Worm (Caenorhabditis elegans): ENCODE results near the gene nhr-192.

The nhr-192 gene

ce11 chrV:10070541-10070940, at the start of gene nhr-192:
Gene nhr-192 (minus strand): TSS chrV:10070641.
- TF ChIP-seq fkh-10 (GFP tag; optimal IDR thresholded peaks at IDR 0.05) (no peak), ama-1 (optimal IDR thresholded peaks at IDR 0.05) (no peak), unc-3 (GFP tag; conservative IDR thresholded peaks at IDR 0.05) (no peak), unc-3 (tag; optimal IDR thresholded peaks at IDR 0.05) (no peak), ceh-19 (GFP tag; optimal IDR thresholded peaks at IDR 0.05) (no peak), unc-86 (tag; optimal IDR thresholded peaks at IDR 0.05) (no peak), pqm-1 (tag; optimal IDR thresholded peaks at IDR 0.05) (no peak), ceh-34 (tag; optimal IDR thresholded peaks at IDR 0.05) (no peak), odd-2 (tag; optimal IDR thresholded peaks at IDR 0.05) (no peak), dmd-4 (tag; optimal IDR thresholded peaks at IDR 0.05; ENCODE audit: borderline replicate concordance) (no peak)

ce11 chrV:10117465-10117864, 47.0 kb upstream of the nhr-192 start, which contains the start of gene C08B6.5:
Gene C08B6.5 (plus strand): TSS chrV:10117765.
- TF ChIP-seq pax-1 (tag; optimal IDR thresholded peaks at IDR 0.05) = no peak
- TF ChIP-seq ceh-19 (GFP tag; optimal IDR thresholded peaks at IDR 0.05) = no peak
- TF ChIP-seq K09A11.1 (tag; optimal IDR thresholded peaks at IDR 0.05; ENCODE audit: insufficient read depth) = no peak
- no peak for TF ChIP-seq madf-2 (tag; optimal IDR thresholded peaks at IDR 0.05)
- no peak for TF ChIP-seq hlh-15 (tag; optimal IDR thresholded peaks at IDR 0.05)
- no peak for TF ChIP-seq odd-2 (tag; optimal IDR thresholded peaks at IDR 0.05)
- no peak for TF ChIP-seq Y22D7AL.16 (tag; optimal IDR thresholded peaks at IDR 0.05)
- TF ChIP-seq ceh-30 (tag; optimal IDR thresholded peaks at IDR 0.05) = no peak
- TF ChIP-seq fkh-6 (tag; optimal IDR thresholded peaks at IDR 0.05) = no peak
- TF ChIP-seq tbx-7 (tag; optimal IDR thresholded peaks at IDR 0.05) = no peak
- TF ChIP-seq ztf-16 (tag; optimal IDR thresholded peaks at IDR 0.05) = no peak

DNA sequence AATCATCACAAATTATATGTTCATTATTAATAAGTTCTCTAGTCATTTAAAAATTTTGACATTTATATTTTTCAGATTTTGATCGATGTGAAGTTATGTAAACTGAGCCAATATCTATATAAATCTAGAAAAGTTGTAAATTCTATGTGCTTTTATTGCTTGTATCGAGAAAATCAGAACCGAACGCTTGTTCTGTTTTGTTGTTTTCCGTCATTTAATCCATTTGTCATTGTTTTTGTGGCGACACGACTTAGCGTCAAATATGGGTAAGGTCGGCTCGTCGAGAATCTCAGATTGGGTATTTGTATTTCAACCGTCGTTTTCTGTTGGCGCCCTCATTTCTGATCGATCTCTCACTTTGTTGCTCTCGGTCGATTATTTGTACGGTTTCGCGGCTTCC, 43.9 kb upstream of the nhr-192 start, which contains the start of gene cht-5:
Gene cht-5, plus strand, starts transcription at position 301 of the 400 bp plus-strand sequence.
- TF ChIP-seq tbx-7 (tag; optimal IDR thresholded peaks at IDR 0.05) (no peak), unc-86 (tag; optimal IDR thresholded peaks at IDR 0.05) (no peak), ets-4 (tag; optimal IDR thresholded peaks at IDR 0.05) (no peak), ttx-3 (tag; optimal IDR thresholded peaks at IDR 0.05) (no peak), gmeb-2 (tag; optimal IDR thresholded peaks at IDR 0.05) (no peak)

DNA sequence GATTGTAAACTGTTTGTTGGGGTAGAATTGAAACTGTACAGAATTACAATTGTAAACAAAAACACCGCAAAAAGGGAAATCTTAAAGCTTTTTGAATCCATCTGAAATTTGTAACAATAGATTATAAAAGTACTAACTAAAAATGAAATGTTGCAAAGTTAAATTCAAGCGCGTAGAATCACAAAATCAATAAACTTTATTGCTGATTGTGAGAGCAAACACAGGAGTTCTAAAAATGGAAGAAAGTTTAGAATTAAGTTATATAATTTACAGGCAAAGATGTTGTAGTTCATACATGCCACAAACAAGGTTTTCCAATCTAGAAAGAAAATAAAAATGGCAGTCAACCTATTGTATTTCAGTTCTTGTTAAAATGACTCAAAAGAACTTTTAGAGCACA, 41.7 kb upstream of the nhr-192 start, which contains the start of gene C08B6.3:
Gene C08B6.3, minus strand, starts transcription at position 101 of the 400 bp plus-strand sequence.
- TF ChIP-seq dmd-4 (tag; optimal IDR thresholded peaks at IDR 0.05; ENCODE audit: borderline replicate concordance) (no peak), tbx-2 (tag; optimal IDR thresholded peaks at IDR 0.05) (no peak), zip-5 (tag; optimal IDR thresholded peaks at IDR 0.05) (no peak), K02D7.2 (tag; optimal IDR thresholded peaks at IDR 0.05) (no peak), unc-3 (GFP tag; conservative IDR thresholded peaks at IDR 0.05) (no peak), unc-3 (tag; optimal IDR thresholded peaks at IDR 0.05) (no peak), tbx-7 (tag; optimal IDR thresholded peaks at IDR 0.05) (no peak), fkh-6 (tag; optimal IDR thresholded peaks at IDR 0.05) (no peak), fax-1 (tag; optimal IDR thresholded peaks at IDR 0.05) (no peak), unc-86 (tag; optimal IDR thresholded peaks at IDR 0.05) (no peak), ceh-45 (GFP tag; IDR thresholded peaks at IDR 0.05) (no peak), T23F11.4 (GFP tag; optimal IDR thresholded peaks at IDR 0.05) (no peak), ceh-2 (tag; optimal IDR thresholded peaks at IDR 0.05) (no peak), ztf-16 (tag; optimal IDR thresholded peaks at IDR 0.05) (no peak), ceh-31 (tag; optimal IDR thresholded peaks at IDR 0.05) (no peak), odd-2 (tag; optimal IDR thresholded peaks at IDR 0.05) (no peak)

- TF ChIP-seq ceh-31 (tag; optimal IDR thresholded peaks at IDR 0.05) (no peak), ceh-24 (tag; optimal IDR thresholded peaks at IDR 0.05) (no peak), ceh-18 (tag; optimal IDR thresholded peaks at IDR 0.05) (no peak), ceh-34 (tag; optimal IDR thresholded peaks at IDR 0.05) (no peak), pat-9 (tag; optimal IDR thresholded peaks at IDR 0.05) (no peak), K09A11.1 (tag; optimal IDR thresholded peaks at IDR 0.05; ENCODE audit: insufficient read depth) (no peak), nfya-1 (tag; optimal IDR thresholded peaks at IDR 0.05) (no peak)
These were observed 40.7 kb upstream of the nhr-192 start for ce11 chrV:10111129-10111528.

Data from whole organism, late embryonic.